Worm (Caenorhabditis elegans): Measurements from ENCODE around the gene Y55F3AM.11.

- TF ChIP-seq nhr-76 (tag; optimal IDR thresholded peaks at IDR 0.05) (no peak), aly-2 (tag; optimal IDR thresholded peaks at IDR 0.05) (no peak), elt-3 (tag; optimal IDR thresholded peaks at IDR 0.05) (no peak), nhr-28 (tag; optimal IDR thresholded peaks at IDR 0.05) (no peak), ceh-9 (tag; optimal IDR thresholded peaks at IDR 0.05) (no peak), hmg-11 (tag; optimal IDR thresholded peaks at IDR 0.05) (no peak), nhr-237 (tag; optimal IDR thresholded peaks at IDR 0.05) (no peak), unc-39 (tag; optimal IDR thresholded peaks at IDR 0.05) (no peak), nhr-77 (tag; optimal IDR thresholded peaks at IDR 0.05) (no peak), nfya-1 (tag; optimal IDR thresholded peaks at IDR 0.05; ENCODE audit: insufficient read depth) (no peak), pqm-1 (tag; optimal IDR thresholded peaks at IDR 0.05) (no peak), unc-62 (GFP tag; optimal IDR thresholded peaks at IDR 0.05) (no peak), lin-15B (tag; optimal IDR thresholded peaks at IDR 0.05) (no peak)
These were observed 28.8 kb downstream of the Y55F3AM.11 start for ce11 chrIV:1015430-1015829.
